Fruit fly (Drosophila melanogaster): ENCODE results near the gene MtnA.

Gene MtnA

DNA sequence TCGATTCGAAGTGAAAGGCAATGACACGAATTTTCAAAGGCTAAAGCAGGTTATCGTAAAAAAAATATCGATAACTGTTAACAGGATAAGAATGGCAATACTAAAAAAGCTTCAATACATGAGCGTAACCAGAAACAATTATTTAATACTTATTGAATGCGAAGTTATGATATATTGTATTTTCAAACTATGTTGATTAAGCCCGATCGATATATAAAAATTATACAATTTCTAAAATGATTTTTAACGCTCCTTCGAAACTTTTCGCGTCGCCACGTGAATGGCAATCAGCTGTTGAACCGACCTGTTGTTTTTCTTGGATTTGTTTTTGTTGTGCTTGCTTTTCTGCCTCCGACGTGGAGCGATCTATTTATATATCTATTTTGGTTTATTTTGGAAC, 28.0 kb downstream of the MtnA start, which contains the start of the genes Alg12 and Rpt3R (continued):
- TF ChIP-seq CG1602 (GFP tag; optimal IDR thresholded peaks at IDR 0.05) (no peak), gt (GFP tag; IDR thresholded peaks at IDR 0.05) (no peak), CG15073 (GFP tag; optimal IDR thresholded peaks at IDR 0.05) (no peak), Dll (GFP tag; IDR thresholded peaks at IDR 0.05; ENCODE audit: partially characterized antibody) (peak; percentile 81), CG3995 (GFP tag; optimal IDR thresholded peaks at IDR 0.05) (peak; percentile 32), hbn (GFP tag; IDR thresholded peaks at IDR 0.05; ENCODE audit: partially characterized antibody) (peak; percentile 62; the same call in 1 of the 2 replicates), odd (GFP tag; optimal IDR thresholded peaks at IDR 0.05) (no peak), Opbp (GFP tag; IDR thresholded peaks at IDR 0.05; ENCODE audit: partially characterized antibody) (no peak), Oli (tag; optimal IDR thresholded peaks at IDR 0.05) (no peak), Sox102F (GFP tag; optimal IDR thresholded peaks at IDR 0.05) (no peak), CG6254 (GFP tag; optimal IDR thresholded peaks at IDR 0.05) (no peak), pfk (GFP tag; optimal IDR thresholded peaks at IDR 0.05) (no peak), tll (GFP tag; optimal IDR thresholded peaks at IDR 0.05) (no peak), tup (GFP tag; optimal IDR thresholded peaks at IDR 0.05) (no peak), CG9609 (GFP tag; optimal IDR thresholded peaks at IDR 0.05) (no peak), stwl (tag; optimal IDR thresholded peaks at IDR 0.05) (peak; percentile 29), CG14710 (tag; optimal IDR thresholded peaks at IDR 0.05) (peak; percentile 39), Oaz (GFP tag; IDR thresholded peaks at IDR 0.05) (no peak), Taf1 (GFP tag; IDR thresholded peaks at IDR 0.05) (no peak), Awh (GFP tag; IDR thresholded peaks at IDR 0.05) (no peak), fd3F (GFP tag; optimal IDR thresholded peaks at IDR 0.05) (no peak), CG11560 (tag; IDR thresholded peaks at IDR 0.05) (no peak), cato (GFP tag; optimal IDR thresholded peaks at IDR 0.05; ENCODE audit: borderline replicate concordance) (no peak), gem (tag; optimal IDR thresholded peaks at IDR 0.05) (no peak), esg (GFP tag; conservative IDR thresholded peaks at IDR 0.05) (no peak), bsh (GFP tag; optimal IDR thresholded peaks at IDR 0.05) (no peak), Camta (GFP tag; optimal IDR thresholded peaks at IDR 0.05) (no peak), tgo (GFP tag; IDR thresholded peaks at IDR 0.05) (no peak), toy (GFP tag; IDR thresholded peaks at IDR 0.05) (no peak), jing (GFP tag; optimal IDR thresholded peaks at IDR 0.05) (no peak), Atf-2 (GFP tag; optimal IDR thresholded peaks at IDR 0.05) (no peak), CG31224 (GFP tag; IDR thresholded peaks at IDR 0.05) (no peak), CG16779 (GFP tag; IDR thresholded peaks at IDR 0.05) (no peak), Nf-YC (tag; optimal IDR thresholded peaks at IDR 0.05) (no peak), CG11398 (GFP tag; optimal IDR thresholded peaks at IDR 0.05) (no peak), HmgD (GFP tag; optimal IDR thresholded peaks at IDR 0.05) (no peak), CG6791 (GFP tag; IDR thresholded peaks at IDR 0.05; ENCODE audit: partially characterized antibody) (no peak), CG6654 (GFP tag; optimal IDR thresholded peaks at IDR 0.05) (no peak), gfzf (GFP tag; optimal IDR thresholded peaks at IDR 0.05) (no peak), CG4854 (GFP tag; optimal IDR thresholded peaks at IDR 0.05) (no peak), Bdp1 (GFP tag; optimal IDR thresholded peaks at IDR 0.05) (no peak), bbx (GFP tag; IDR thresholded peaks at IDR 0.05; ENCODE audit: partially characterized antibody) (peak; percentile 37; the same call in 1 of the 2 replicates), yki (optimal IDR thresholded peaks at IDR 0.05) (no peak), CG9876 (GFP tag; optimal IDR thresholded peaks at IDR 0.05) (no peak), CG11723 (GFP tag; optimal IDR thresholded peaks at IDR 0.05) (no peak), crp (GFP tag; optimal IDR thresholded peaks at IDR 0.05) (peak; percentile 28 to 90), dati (GFP tag; IDR thresholded peaks at IDR 0.05) (no peak), wek (GFP tag; optimal IDR thresholded peaks at IDR 0.05) (no peak), amos (GFP tag; IDR thresholded peaks at IDR 0.05; ENCODE audit: partially characterized antibody) (peak; percentile 41; the same call in 1 of the 2 replicates), CG1792 (GFP tag; optimal IDR thresholded peaks at IDR 0.05) (no peak), CG12744 (GFP tag; optimal IDR thresholded peaks at IDR 0.05) (no peak)
